Worm (Caenorhabditis elegans) whole organism, L3 larva: ENCODE data around the gene clec-231.

Experiments
- aly-2 ChIP-seq: fragments of 150-350 bp; optimal IDR thresholded peaks from 2 replicates; lab custom pipeline; 2014; ENCODE audit warnings: missing biosample characterization, missing genetic modification characterization
- ama-1 ChIP-seq: fragments of 150-350 bp; optimal IDR thresholded peaks from 2 replicates; lab custom pipeline; 2018
- egl-27 ChIP-seq: sonication (generic microtip); optimal IDR thresholded peaks from 4 replicates; lab custom pipeline; 2017; ENCODE audit warnings: missing biosample characterization, missing genetic modification reagents, missing genetic modification characterization
- fos-1 ChIP-seq: fragments of 150-350 bp; optimal IDR thresholded peaks from 2 replicates; lab custom pipeline; 2014; ENCODE audit warnings: missing biosample characterization, missing genetic modification characterization
- lin-39 ChIP-seq: fragments of 150-350 bp; optimal IDR thresholded peaks from 2 replicates; lab custom pipeline; 2018; ENCODE audit warnings: missing biosample characterization, missing genetic modification reagents, missing genetic modification characterization
- nhr-237 ChIP-seq: fragments of 150-350 bp; optimal IDR thresholded peaks from 2 replicates; lab custom pipeline; 2014; ENCODE audit warnings: missing biosample characterization, missing genetic modification characterization
- nhr-76 ChIP-seq: fragments of 150-350 bp; sonication (generic microtip); optimal IDR thresholded peaks from 5 replicates; lab custom pipeline; 2014; ENCODE audit warnings: missing biosample characterization, missing genetic modification characterization
- skn-1 ChIP-seq: fragments of 150-350 bp; optimal IDR thresholded peaks from 2 replicates; lab custom pipeline; 2014; ENCODE audit warnings: missing biosample characterization, missing genetic modification characterization
- ztf-11 ChIP-seq: fragments of 150-350 bp; optimal IDR thresholded peaks from 2 replicates; lab custom pipeline; 2014; ENCODE audit warnings: missing biosample characterization, missing genetic modification characterization
- ztf-4 ChIP-seq: fragments of 150-350 bp; optimal IDR thresholded peaks from 2 replicates; lab custom pipeline; 2014; ENCODE audit warnings: missing biosample characterization, missing genetic modification characterization

ce11 chrV:15399691-15400377 is 49.3 kb upstream of the clec-231 start, which contains the start of the genes T06E6.15 and sri-7:
- TF ChIP-seq egl-27: no peak
- no peak for TF ChIP-seq nhr-76 (tag; lab: Kevin White, UChicago)
- no peak for TF ChIP-seq nhr-237 (tag; lab: Kevin White, UChicago)
- no peak for TF ChIP-seq ztf-11 (tag; lab: Kevin White, UChicago)
- TF ChIP-seq fos-1 (tag; lab: Kevin White, UChicago): no peak
- TF ChIP-seq aly-2 (tag; lab: Kevin White, UChicago): no peak
- TF ChIP-seq skn-1 (tag; lab: Kevin White, UChicago): no peak
- TF ChIP-seq ztf-4 (tag; lab: Kevin White, UChicago): no peak
- TF ChIP-seq ama-1 (lab: Kevin White, UChicago): no peak
- TF ChIP-seq lin-39 (tag; lab: Kevin White, UChicago): no peak
